Worm (Caenorhabditis elegans): ENCODE measurements around the gene Y75B8A.34.

Y75B8A.34 gene

DNA sequence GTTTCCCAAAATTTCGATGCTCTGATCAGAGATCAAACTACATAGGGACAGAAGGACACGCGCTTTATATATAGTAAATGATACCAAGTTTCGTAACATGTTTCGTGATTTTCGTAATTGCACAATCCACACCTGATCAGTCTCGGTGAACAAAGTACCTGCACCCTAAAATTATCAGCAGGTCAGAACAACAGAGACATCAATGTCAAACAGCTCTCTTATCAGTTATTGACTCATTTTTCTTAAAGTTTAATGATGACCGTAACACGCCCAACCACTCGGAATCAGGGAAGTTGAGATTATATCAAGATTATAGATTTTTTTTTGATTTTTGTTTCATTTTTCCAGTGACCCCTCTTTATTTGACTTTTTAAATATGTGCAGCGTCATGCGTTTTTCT, 41.9 kb upstream of the Y75B8A.34 start (continued):
- no peak for TF ChIP-seq duxl-1 (tag; optimal IDR thresholded peaks at IDR 0.05; ENCODE audit: poor library complexity)
- TF ChIP-seq mdt-29 (GFP tag; IDR thresholded peaks at IDR 0.05), result no peak
- TF ChIP-seq mep-1 (tag; optimal IDR thresholded peaks at IDR 0.05), result no peak
- TF ChIP-seq ceh-82 (tag; optimal IDR thresholded peaks at IDR 0.05), result no peak
- TF ChIP-seq pqm-1 (tag; optimal IDR thresholded peaks at IDR 0.05), result peak; percentile 86
- no peak for TF ChIP-seq nhr-42 (GFP tag; IDR thresholded peaks at IDR 0.05)
- TF ChIP-seq skn-1 (tag; optimal IDR thresholded peaks at IDR 0.05), result no peak
- no peak for TF ChIP-seq snpc-1.2 (GFP tag; IDR thresholded peaks at IDR 0.05)
- no peak for TF ChIP-seq daf-19 (GFP tag; conservative IDR thresholded peaks at IDR 0.05)
- TF ChIP-seq nhr-11 (tag; optimal IDR thresholded peaks at IDR 0.05), result no peak
- TF ChIP-seq zip-11 (GFP tag; IDR thresholded peaks at IDR 0.05), result no peak
- no peak for TF ChIP-seq egl-27 (tag; optimal IDR thresholded peaks at IDR 0.05)
- no peak for TF ChIP-seq tra-1 (GFP tag; IDR thresholded peaks at IDR 0.05)
- no peak for TF ChIP-seq ceh-44 (GFP tag; IDR thresholded peaks at IDR 0.05)
- no peak for TF ChIP-seq dmd-9 (GFP tag; IDR thresholded peaks at IDR 0.05)
- TF ChIP-seq unc-130 (GFP tag; optimal IDR thresholded peaks at IDR 0.05), result no peak
- TF ChIP-seq dmd-8 (GFP tag; IDR thresholded peaks at IDR 0.05), result no peak
- no peak for TF ChIP-seq ZK337.2 (GFP tag; IDR thresholded peaks at IDR 0.05)
- no peak for TF ChIP-seq rbr-2 (tag; optimal IDR thresholded peaks at IDR 0.05)
- no peak for TF ChIP-seq daf-12 (tag; optimal IDR thresholded peaks at IDR 0.05)
- no peak for TF ChIP-seq nhr-111 (GFP tag; optimal IDR thresholded peaks at IDR 0.05)
- peak; percentile 92 for TF ChIP-seq nhr-41 (GFP tag; IDR thresholded peaks at IDR 0.05)
- TF ChIP-seq ctbp-1 (GFP tag; IDR thresholded peaks at IDR 0.05), result no peak
- no peak for TF ChIP-seq F49E8.2 (tag; optimal IDR thresholded peaks at IDR 0.05; ENCODE audit: borderline replicate concordance)
- no peak for TF ChIP-seq mdl-1 (tag; optimal IDR thresholded peaks at IDR 0.05)
- TF ChIP-seq egl-43 (GFP tag; IDR thresholded peaks at IDR 0.05), result no peak
- no peak for TF ChIP-seq ceh-62 (tag; optimal IDR thresholded peaks at IDR 0.05)
- no peak for TF ChIP-seq tag-97 (GFP tag; IDR thresholded peaks at IDR 0.05)
- TF ChIP-seq ceh-32 (tag; optimal IDR thresholded peaks at IDR 0.05; ENCODE audit: poor library complexity), result no peak
- no peak for TF ChIP-seq nhr-102 (tag; optimal IDR thresholded peaks at IDR 0.05)
- no peak for TF ChIP-seq D1046.2 (GFP tag; IDR thresholded peaks at IDR 0.05)
- no peak for TF ChIP-seq T20F7.1 (GFP tag; optimal IDR thresholded peaks at IDR 0.05)
- peak; percentile 79 for TF ChIP-seq hlh-11 (tag; optimal IDR thresholded peaks at IDR 0.05)
- peak; percentile 76 for TF ChIP-seq dve-1 (tag; optimal IDR thresholded peaks at IDR 0.05; ENCODE audit: insufficient read depth)

DNA sequence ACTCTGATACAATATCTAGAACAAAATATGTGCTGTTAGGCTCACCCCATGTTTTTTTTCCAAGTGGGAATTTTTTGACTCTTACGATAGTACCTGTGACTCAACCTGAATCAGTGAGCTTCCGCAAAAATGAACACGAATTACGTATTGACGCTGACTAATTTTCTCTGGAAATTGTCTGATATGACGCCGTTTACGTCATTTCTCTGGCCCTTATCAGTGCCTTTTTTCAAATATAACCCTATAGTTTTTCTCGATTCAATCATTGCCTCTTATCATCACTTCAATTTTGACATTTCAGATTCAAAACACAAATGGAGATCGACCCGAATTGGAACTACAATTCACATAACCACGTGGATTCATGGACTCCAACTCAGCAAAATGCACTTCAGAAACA, 40.6 kb upstream of the Y75B8A.34 start, which contains the start of gene Y75B8A.28:
Gene Y75B8A.28 (plus strand): TSS at position 296 of the 400 bp plus-strand sequence.
- TF ChIP-seq lim-7 (GFP tag; IDR thresholded peaks at IDR 0.05) (no peak), tag-97 (GFP tag; IDR thresholded peaks at IDR 0.05) (no peak), nhr-76 (tag; optimal IDR thresholded peaks at IDR 0.05) (no peak), vab-7 (GFP tag; IDR thresholded peaks at IDR 0.05) (no peak), hlh-30 (tag; optimal IDR thresholded peaks at IDR 0.05; ENCODE audit: insufficient read depth) (no peak), ceh-44 (GFP tag; IDR thresholded peaks at IDR 0.05) (no peak), nhr-237 (tag; optimal IDR thresholded peaks at IDR 0.05) (no peak), fkh-10 (GFP tag; optimal IDR thresholded peaks at IDR 0.05) (no peak), set-16 (GFP tag; IDR thresholded peaks at IDR 0.05) (no peak), rbr-2 (tag; optimal IDR thresholded peaks at IDR 0.05) (no peak), tra-1 (GFP tag; IDR thresholded peaks at IDR 0.05) (no peak), snpc-4 (tag; optimal IDR thresholded peaks at IDR 0.05) (no peak), lin-13 (GFP tag; optimal IDR thresholded peaks at IDR 0.05) (no peak), Y75B8A.6 (GFP tag; IDR thresholded peaks at IDR 0.05) (no peak), gei-8 (GFP tag; optimal IDR thresholded peaks at IDR 0.05) (no peak), ztf-11 (tag; optimal IDR thresholded peaks at IDR 0.05) (no peak), pqm-1 (tag; optimal IDR thresholded peaks at IDR 0.05) (peak; percentile 94), F10B5.3 (tag; optimal IDR thresholded peaks at IDR 0.05) (no peak), unc-130 (GFP tag; optimal IDR thresholded peaks at IDR 0.05) (no peak), hmg-1.1 (GFP tag; IDR thresholded peaks at IDR 0.05) (no peak), mxl-3 (GFP tag; optimal IDR thresholded peaks at IDR 0.05) (no peak), saeg-2 (GFP tag; IDR thresholded peaks at IDR 0.05) (no peak), cey-2 (tag; optimal IDR thresholded peaks at IDR 0.05; ENCODE audit: borderline replicate concordance, insufficient read depth) (no peak), lin-39 (tag; optimal IDR thresholded peaks at IDR 0.05) (no peak), egl-43 (GFP tag; IDR thresholded peaks at IDR 0.05) (no peak)

Data from whole organism, L4 larva.